Worm (Caenorhabditis elegans) whole organism, early embryonic: Measurements from ENCODE around the gene R02E4.3.

Source experiments
- B0310.2 ChIP-seq: sonication (generic microtip); optimal IDR thresholded peaks from 2 replicates; lab custom pipeline; 2016; ENCODE audit warnings: mild to moderate bottlenecking, missing genetic modification characterization, missing compliant biosample characterization
- F13C5.2 ChIP-seq: sonication (generic microtip); optimal IDR thresholded peaks from 2 replicates; lab custom pipeline; 2017; ENCODE audit warnings: mild to moderate bottlenecking, missing genetic modification characterization, inconsistent platforms, missing compliant biosample characterization
- aly-1 ChIP-seq: sonication (generic microtip); optimal IDR thresholded peaks from 2 replicates; lab custom pipeline; 2016; ENCODE audit warnings: missing genetic modification characterization, missing compliant biosample characterization
- ama-1 ChIP-seq: fragments of 150-350 bp; optimal IDR thresholded peaks from 2 replicates; lab custom pipeline; 2014
- ceh-13 ChIP-seq: fragments of 200-800 bp; sonication (Bioruptor generic); optimal IDR thresholded peaks from 2 replicates; lab custom pipeline; 2018; ENCODE audit warnings: mild to moderate bottlenecking, missing genetic modification characterization, missing compliant biosample characterization
- ceh-36 ChIP-seq: sonication (generic microtip); optimal IDR thresholded peaks from 2 replicates; lab custom pipeline; 2016; ENCODE audit warnings: missing genetic modification characterization, inconsistent platforms, missing compliant biosample characterization
- flt-1 ChIP-seq: fragments of 200-800 bp; sonication (Bioruptor generic); IDR thresholded peaks from 2 replicates; pipeline ENCODE4 v1.3.6; 2022; ENCODE audit warnings: missing genetic modification characterization, missing compliant biosample characterization
- hmbx-1 ChIP-seq: sonication (generic microtip); optimal IDR thresholded peaks from 2 replicates; lab custom pipeline; 2016; ENCODE audit warnings: mild to moderate bottlenecking, missing genetic modification characterization, missing compliant biosample characterization
- hnd-1 ChIP-seq: sonication (generic microtip); optimal IDR thresholded peaks from 2 replicates; lab custom pipeline; 2016; ENCODE audit warnings: missing genetic modification characterization, missing compliant biosample characterization
- pes-1 ChIP-seq: fragments of 200-800 bp; sonication (Bioruptor generic); IDR thresholded peaks from 2 replicates; pipeline ENCODE4 v1.3.6; 2022; ENCODE audit warnings: missing genetic modification reagents, missing genetic modification characterization, missing compliant biosample characterization
- tbx-11 ChIP-seq: fragments of 200-800 bp; sonication (Bioruptor generic); IDR thresholded peaks from 2 replicates; pipeline ENCODE4 v1.3.6; 2022; ENCODE audit warnings: missing genetic modification characterization, missing compliant biosample characterization
- tbx-37 ChIP-seq: fragments of 200-800 bp; sonication (Bioruptor generic); conservative IDR thresholded peaks from 2 replicates; pipeline ENCODE4 v1.3.6; 2022; ENCODE audit warnings: missing genetic modification reagents, missing genetic modification characterization, missing compliant biosample characterization
- tra-4 ChIP-seq: sonication (generic microtip); optimal IDR thresholded peaks from 2 replicates; lab custom pipeline; 2017; ENCODE audit warnings: missing genetic modification characterization, missing compliant biosample characterization

DNA sequence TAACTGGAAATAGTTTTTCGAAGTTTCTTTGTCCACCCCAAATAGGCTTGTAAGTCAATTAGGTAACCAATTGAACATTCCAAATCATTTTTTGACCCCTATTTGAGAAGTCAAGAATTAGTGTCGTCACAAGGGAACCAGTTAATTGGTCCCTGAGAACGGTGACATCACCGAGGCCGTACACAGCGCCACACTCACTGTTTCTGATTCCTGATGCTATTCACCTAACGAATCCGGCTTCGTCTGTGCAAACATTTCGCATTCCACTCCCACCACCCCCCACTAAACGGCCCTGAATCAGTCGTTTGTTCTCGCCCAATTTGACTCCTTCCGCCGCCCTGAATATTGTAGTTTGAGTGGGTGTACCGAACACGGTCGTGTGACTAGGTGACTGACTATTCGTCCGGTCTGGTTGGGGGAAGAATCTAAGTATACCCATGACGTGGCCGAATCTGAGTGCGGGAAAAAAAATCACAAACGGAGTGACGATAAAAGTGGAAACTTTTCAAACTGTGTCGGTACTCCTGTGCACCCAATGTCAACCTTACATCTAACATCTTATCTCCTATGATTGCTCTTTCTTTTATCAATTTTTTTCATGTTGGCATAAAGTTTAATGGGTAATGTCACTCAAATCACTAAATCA lies 42.3 kb upstream of the R02E4.3 start:
- TF ChIP-seq F13C5.2 (tag; lab: Kevin White, UChicago) (no peak), ama-1 (lab: Kevin White, UChicago) (no peak), tbx-37 (GFP tag; lab: Robert Waterston, UW) (no peak), ceh-13 (GFP tag; lab: Kevin White, UChicago) (no peak), flt-1 (GFP tag; lab: Robert Waterston, UW) (no peak), ceh-36 (no peak), hnd-1 (no peak), tra-4 (no peak), pes-1 (GFP tag; lab: Robert Waterston, UW) (no peak), hmbx-1 (tag; lab: Kevin White, UChicago) (no peak), B0310.2 (tag; lab: Kevin White, UChicago) (no peak), aly-1 (tag; lab: Kevin White, UChicago) (no peak), tbx-11 (no peak)
